Worm (Caenorhabditis elegans): ENCODE data around the gene R09H3.3.

R09H3.3 gene

ce11 chrX:1627013-1627412, 41.6 kb downstream of the R09H3.3 start (continued):
- TF ChIP-seq lin-39 (tag; optimal IDR thresholded peaks at IDR 0.05) (peak; percentile 96), nhr-71 (tag; optimal IDR thresholded peaks at IDR 0.05) (peak; percentile 94), hpl-2 (GFP tag; optimal IDR thresholded peaks at IDR 0.05) (peak; percentile 95), ces-1 (GFP tag; optimal IDR thresholded peaks at IDR 0.05) (no peak), egl-27 (tag; optimal IDR thresholded peaks at IDR 0.05) (peak; percentile 67 to 77), grh-1 (GFP tag; IDR thresholded peaks at IDR 0.05) (peak; percentile 88), hlh-17 (GFP tag; optimal IDR thresholded peaks at IDR 0.05; ENCODE audit: borderline replicate concordance) (no peak), fkh-10 (GFP tag; optimal IDR thresholded peaks at IDR 0.05) (peak; percentile 99), ceh-88 (GFP tag; IDR thresholded peaks at IDR 0.05) (peak; percentile 90), dpl-1 (GFP tag; optimal IDR thresholded peaks at IDR 0.05) (peak; percentile 43 to 55 (median 51)), unc-30 (tag; optimal IDR thresholded peaks at IDR 0.05) (no peak), lir-3 (tag; optimal IDR thresholded peaks at IDR 0.05; ENCODE audit: poor library complexity) (peak; percentile 84), ceh-8 (GFP tag; optimal IDR thresholded peaks at IDR 0.05) (peak; percentile 96), nhr-28 (tag; optimal IDR thresholded peaks at IDR 0.05) (no peak), swsn-7 (tag; optimal IDR thresholded peaks at IDR 0.05) (peak; percentile 93), skn-1 (tag; optimal IDR thresholded peaks at IDR 0.05) (peak; percentile 100), sptf-1 (tag; optimal IDR thresholded peaks at IDR 0.05) (no peak), zag-1 (tag; optimal IDR thresholded peaks at IDR 0.05) (no peak), nhr-84 (tag; optimal IDR thresholded peaks at IDR 0.05) (peak; percentile 55), elt-2 (tag; optimal IDR thresholded peaks at IDR 0.05) (peak; percentile 82), tlp-1 (tag; optimal IDR thresholded peaks at IDR 0.05) (no peak), rnt-1 (tag; optimal IDR thresholded peaks at IDR 0.05) (peak; percentile 97), unc-130 (tag; optimal IDR thresholded peaks at IDR 0.05) (peak; percentile 73), ceh-82 (tag; optimal IDR thresholded peaks at IDR 0.05) (peak; percentile 98 to 99 (median 99)), C34B4.2 (tag; optimal IDR thresholded peaks at IDR 0.05) (no peak), ceh-90 (tag; optimal IDR thresholded peaks at IDR 0.05) (no peak), unc-62 (GFP tag; optimal IDR thresholded peaks at IDR 0.05) (no peak), tbx-2 (tag; optimal IDR thresholded peaks at IDR 0.05) (peak; percentile 94), nhr-76 (tag; optimal IDR thresholded peaks at IDR 0.05) (peak; percentile 89), mef-2 (tag; optimal IDR thresholded peaks at IDR 0.05) (peak; percentile 38), nhr-90 (tag; optimal IDR thresholded peaks at IDR 0.05; ENCODE audit: poor library complexity) (peak; percentile 98), F16B12.6 (tag; optimal IDR thresholded peaks at IDR 0.05) (peak; percentile 42), egl-13 (tag; optimal IDR thresholded peaks at IDR 0.05) (peak; percentile 87), ztf-11 (tag; optimal IDR thresholded peaks at IDR 0.05) (peak; percentile 81 to 88), nhr-19 (GFP tag; conservative IDR thresholded peaks at IDR 0.05) (peak; percentile 95), fkh-4 (tag; optimal IDR thresholded peaks at IDR 0.05; ENCODE audit: borderline replicate concordance) (peak; percentile 68), isw-1 (GFP tag; IDR thresholded peaks at IDR 0.05) (peak; percentile 76), snpc-4 (tag; optimal IDR thresholded peaks at IDR 0.05) (peak; percentile 88), nhr-237 (tag; optimal IDR thresholded peaks at IDR 0.05) (peak; percentile 96), zip-4 (GFP tag; optimal IDR thresholded peaks at IDR 0.05) (peak; percentile 89), lsy-2 (tag; optimal IDR thresholded peaks at IDR 0.05) (peak; percentile 92), nhr-85 (tag) (peak; percentile 92), C16A3.4 (tag; optimal IDR thresholded peaks at IDR 0.05) (peak; percentile 98), pag-3 (tag; optimal IDR thresholded peaks at IDR 0.05; ENCODE audit: borderline replicate concordance, insufficient read depth) (no peak), mep-1 (tag; optimal IDR thresholded peaks at IDR 0.05) (peak; percentile 96), fkh-8 (tag; optimal IDR thresholded peaks at IDR 0.05) (peak; percentile 97), sup-37 (GFP tag; optimal IDR thresholded peaks at IDR 0.05) (peak; percentile 68), xbp-1 (tag; optimal IDR thresholded peaks at IDR 0.05) (peak; percentile 89), lin-14 (GFP tag; optimal IDR thresholded peaks at IDR 0.05) (peak; percentile 93), ceh-63 (GFP tag; optimal IDR thresholded peaks at IDR 0.05) (peak; percentile 73)
